Fruit fly (Drosophila melanogaster) whole organism, embryonic: Measurements from ENCODE around the gene uif.

Experiments used
- Atf-2 ChIP-seq: fragments of 200-800 bp; sonication (Bioruptor generic); optimal IDR thresholded peaks from 2 replicates; lab custom pipeline; 2016; ENCODE audit warnings: missing biosample characterization, missing genetic modification characterization
- Atf6 ChIP-seq: fragments of 200-800 bp; sonication (Bioruptor generic); IDR thresholded peaks from 2 replicates; pipeline ENCODE4 v1.3.6; 2022; ENCODE audit warnings: missing biosample characterization, missing genetic modification characterization
- CG11398 ChIP-seq: fragments of 200-800 bp; sonication (Bioruptor generic); optimal IDR thresholded peaks from 2 replicates; lab custom pipeline; 2016; ENCODE audit warnings: missing biosample characterization, missing genetic modification characterization
- CG12071 ChIP-seq: fragments of 200-800 bp; sonication (Bioruptor generic); optimal IDR thresholded peaks from 3 replicates; lab custom pipeline; 2018; ENCODE audit warnings: missing biosample characterization, mild to moderate bottlenecking, missing genetic modification characterization
- CG12155 ChIP-seq: fragments of 200-800 bp; sonication (Bioruptor generic); optimal IDR thresholded peaks from 3 replicates; lab custom pipeline; 2016; ENCODE audit warnings: missing biosample characterization, missing genetic modification characterization
- CG12219 ChIP-seq: fragments of 200-800 bp; sonication (Bioruptor generic); optimal IDR thresholded peaks from 3 replicates; lab custom pipeline; 2018; ENCODE audit warnings: missing biosample characterization, mild to moderate bottlenecking, missing genetic modification characterization
- CG12391 ChIP-seq: fragments of 200-800 bp; sonication (Bioruptor generic); optimal IDR thresholded peaks from 3 replicates; lab custom pipeline; 2018; ENCODE audit warnings: missing biosample characterization, mild to moderate bottlenecking, missing genetic modification characterization, moderate library complexity
- CG13296 ChIP-seq: fragments of 200-800 bp; sonication (Bioruptor generic); optimal IDR thresholded peaks from 3 replicates; lab custom pipeline; 2018; ENCODE audit warnings: missing biosample characterization, mild to moderate bottlenecking, missing genetic modification characterization
- CG13624 ChIP-seq: fragments of 200-800 bp; sonication (Bioruptor generic); optimal IDR thresholded peaks from 2 replicates; lab custom pipeline; 2016; ENCODE audit warnings: missing biosample characterization, missing genetic modification characterization
- CG15073 ChIP-seq: fragments of 200-800 bp; sonication (Bioruptor generic); optimal IDR thresholded peaks from 2 replicates; lab custom pipeline; 2016; ENCODE audit warnings: missing biosample characterization, missing genetic modification characterization
- CG15601 ChIP-seq: fragments of 200-800 bp; sonication (Bioruptor generic); optimal IDR thresholded peaks from 3 replicates; lab custom pipeline; 2019; ENCODE audit warnings: missing biosample characterization, mild to moderate bottlenecking, missing genetic modification characterization, moderate library complexity
- CG18599 ChIP-seq: fragments of 200-800 bp; sonication (Bioruptor generic); optimal IDR thresholded peaks from 3 replicates; lab custom pipeline; 2017; ENCODE audit warnings: missing biosample characterization, missing genetic modification characterization, mild to moderate bottlenecking, moderate library complexity, missing genetic modification reagents
- CG2129 ChIP-seq: fragments of 200-800 bp; sonication (Bioruptor generic); IDR thresholded peaks from 2 replicates; pipeline ENCODE4 v1.3.6; 2022; ENCODE audit warnings: missing biosample characterization, missing genetic modification characterization; ENCODE audit not compliant: partially characterized antibody
- CG2202 ChIP-seq: fragments of 200-800 bp; sonication (Bioruptor generic); optimal IDR thresholded peaks from 2 replicates; lab custom pipeline; 2018; ENCODE audit warnings: missing biosample characterization, mild to moderate bottlenecking, missing genetic modification characterization
- CG4360 ChIP-seq: fragments of 200-800 bp; sonication (Bioruptor generic); IDR thresholded peaks from 2 replicates; pipeline ENCODE4 v1.3.6; 2022; ENCODE audit warnings: missing biosample characterization, missing genetic modification characterization
- CG5953 ChIP-seq: fragments of 200-800 bp; sonication (Bioruptor generic); IDR thresholded peaks from 2 replicates; pipeline ENCODE4 v1.3.6; 2022; ENCODE audit warnings: missing biosample characterization, missing genetic modification characterization
- CG6175 ChIP-seq: fragments of 200-800 bp; sonication (Bioruptor generic); IDR thresholded peaks from 3 replicates; pipeline ENCODE4 v1.3.6; 2022; ENCODE audit warnings: missing biosample characterization, missing genetic modification characterization
- CG6765 ChIP-seq: fragments of 200-800 bp; sonication (Bioruptor generic); optimal IDR thresholded peaks from 3 replicates; lab custom pipeline; 2017; ENCODE audit warnings: missing biosample characterization, mild to moderate bottlenecking, missing genetic modification characterization
- CG7928 ChIP-seq: fragments of 200-800 bp; sonication (Bioruptor generic); optimal IDR thresholded peaks from 2 replicates; lab custom pipeline; 2017; ENCODE audit warnings: missing biosample characterization, mild to moderate bottlenecking, missing genetic modification characterization
- CrebB ChIP-seq: fragments of 200-800 bp; sonication (Bioruptor generic); optimal IDR thresholded peaks from 3 replicates; lab custom pipeline; 2018; ENCODE audit warnings: missing biosample characterization, mild to moderate bottlenecking, missing genetic modification characterization
- D19A ChIP-seq: fragments of 200-800 bp; optimal IDR thresholded peaks from 3 replicates; lab custom pipeline; 2019; ENCODE audit warnings: missing biosample characterization, mild to moderate bottlenecking, missing genetic modification characterization, moderate library complexity
- D19B ChIP-seq: fragments of 200-800 bp; sonication (Bioruptor generic); optimal IDR thresholded peaks from 2 replicates; lab custom pipeline; 2017; ENCODE audit warnings: missing biosample characterization, mild to moderate bottlenecking, missing genetic modification characterization
- Ets97D ChIP-seq: fragments of 200-800 bp; sonication (Bioruptor generic); optimal IDR thresholded peaks from 3 replicates; lab custom pipeline; 2016; ENCODE audit warnings: missing biosample characterization, missing genetic modification characterization
- Fer3 ChIP-seq: fragments of 200-800 bp; sonication (Bioruptor generic); optimal IDR thresholded peaks from 2 replicates; lab custom pipeline; 2018; ENCODE audit warnings: missing biosample characterization, mild to moderate bottlenecking, missing genetic modification characterization, moderate library complexity
- Hmx ChIP-seq: fragments of 200-800 bp; sonication (Bioruptor generic); optimal IDR thresholded peaks from 2 replicates; lab custom pipeline; 2016; ENCODE audit warnings: missing biosample characterization, missing genetic modification characterization
- Jarid2 ChIP-seq: fragments of 200-800 bp; sonication (Bioruptor generic); optimal IDR thresholded peaks from 3 replicates; lab custom pipeline; 2017; ENCODE audit warnings: mild to moderate bottlenecking, missing biosample characterization, missing genetic modification reagents, missing genetic modification characterization
- Mad ChIP-seq: fragments of 200-800 bp; sonication (Bioruptor generic); optimal IDR thresholded peaks from 2 replicates; lab custom pipeline; 2016; ENCODE audit warnings: missing biosample characterization, missing genetic modification characterization
- Max ChIP-seq: fragments of 200-800 bp; sonication (Bioruptor generic); optimal IDR thresholded peaks from 2 replicates; lab custom pipeline; 2016; ENCODE audit warnings: missing biosample characterization, mild to moderate bottlenecking, missing genetic modification characterization
- Myb ChIP-seq: fragments of 200-800 bp; sonication (Bioruptor generic); optimal IDR thresholded peaks from 2 replicates; lab custom pipeline; 2016; ENCODE audit warnings: missing biosample characterization, missing genetic modification characterization
- NFAT ChIP-seq: fragments of 200-800 bp; sonication (Bioruptor generic); IDR thresholded peaks from 2 replicates; pipeline ENCODE4 v1.3.6; 2022; ENCODE audit warnings: missing biosample characterization, missing genetic modification characterization
- Nf-YC ChIP-seq: fragments of 200-800 bp; optimal IDR thresholded peaks from 3 replicates; lab custom pipeline; 2019; ENCODE audit warnings: missing biosample characterization, mild to moderate bottlenecking, missing genetic modification characterization, moderate library complexity
- Trl ChIP-seq, 3 experiments: fragments of >200 bp in 2 of 3; fragments of 200-800 bp in 1 of 3; sonication (Bioruptor generic) in 1 of 3; optimal IDR thresholded peaks; 2 replicates in 1 of 3; 3 replicates in 2 of 3; lab custom pipeline; 2016 to 2017; ENCODE audit warnings: missing biosample characterization in 1 of 3, missing genetic modification characterization in 1 of 3
- amos ChIP-seq: fragments of 200-800 bp; sonication (Bioruptor generic); IDR thresholded peaks from 2 replicates; pipeline ENCODE4 v1.3.6; 2022; ENCODE audit warnings: missing biosample characterization, missing genetic modification characterization; ENCODE audit not compliant: partially characterized antibody
- az2 ChIP-seq: fragments of 200-800 bp; sonication (Bioruptor generic); optimal IDR thresholded peaks from 3 replicates; lab custom pipeline; 2016; ENCODE audit warnings: missing biosample characterization, missing genetic modification characterization
- dysf ChIP-seq: fragments of 200-800 bp; sonication (Bioruptor generic); IDR thresholded peaks from 3 replicates; pipeline ENCODE4 v1.3.6; 2022; ENCODE audit warnings: missing biosample characterization, missing genetic modification characterization
- ftz-f1 ChIP-seq: fragments of 200-800 bp; sonication (Bioruptor generic); optimal IDR thresholded peaks from 2 replicates; lab custom pipeline; 2016; ENCODE audit warnings: missing biosample characterization, missing genetic modification characterization
- gsb-n ChIP-seq: fragments of 200-800 bp; sonication (Bioruptor generic); optimal IDR thresholded peaks from 3 replicates; lab custom pipeline; 2018; ENCODE audit warnings: missing biosample characterization, mild to moderate bottlenecking, missing genetic modification characterization
- hkb ChIP-seq, 2 experiments: fragments of 200-800 bp in 1 of 2; fragments of >200 bp in 1 of 2; sonication (Bioruptor generic) in 1 of 2; IDR thresholded peaks in 1 of 2; optimal IDR thresholded peaks in 1 of 2; 2 replicates each; pipeline versions ENCODE4 v1.3.6 to Lab custom; 2017 to 2022; ENCODE audit warnings: missing biosample characterization in 1 of 2, missing genetic modification characterization in 1 of 2
- pfk ChIP-seq: fragments of 200-800 bp; sonication (Bioruptor generic); optimal IDR thresholded peaks from 2 replicates; lab custom pipeline; 2018; ENCODE audit warnings: missing biosample characterization, mild to moderate bottlenecking, missing genetic modification characterization, moderate library complexity
- pho ChIP-seq: fragments of 200-800 bp; sonication (Bioruptor generic); optimal IDR thresholded peaks from 2 replicates; lab custom pipeline; 2016; ENCODE audit warnings: missing biosample characterization, missing genetic modification characterization
- phol ChIP-seq: fragments of 200-800 bp; sonication (Bioruptor generic); optimal IDR thresholded peaks from 3 replicates; lab custom pipeline; 2018; ENCODE audit warnings: missing biosample characterization, mild to moderate bottlenecking, missing genetic modification characterization, moderate library complexity
- sd ChIP-seq: fragments of 200-800 bp; sonication (Bioruptor generic); optimal IDR thresholded peaks from 3 replicates; lab custom pipeline; 2018; ENCODE audit warnings: missing biosample characterization, mild to moderate bottlenecking, missing genetic modification characterization, moderate library complexity
- sens ChIP-seq: fragments of 200-800 bp; sonication (Bioruptor generic); peaks from one replicate; lab custom pipeline; 2016; ENCODE audit warnings: missing biosample characterization, missing genetic modification characterization
- sens-2 ChIP-seq: fragments of 200-800 bp; sonication (Bioruptor generic); IDR thresholded peaks from 2 replicates; pipeline ENCODE4 v1.3.6; 2022; ENCODE audit warnings: missing biosample characterization, missing genetic modification characterization
- sim ChIP-seq: fragments of 200-800 bp; sonication (Bioruptor generic); IDR thresholded peaks from 2 replicates; pipeline ENCODE4 v1.3.6; 2022; ENCODE audit warnings: missing biosample characterization, missing genetic modification characterization
- slou ChIP-seq: fragments of 200-800 bp; sonication (Bioruptor generic); optimal IDR thresholded peaks from 3 replicates; lab custom pipeline; 2016; ENCODE audit warnings: missing biosample characterization, missing genetic modification characterization
- sr ChIP-seq: fragments of 200-800 bp; sonication (Bioruptor generic); IDR thresholded peaks from 3 replicates; pipeline ENCODE4 v1.3.6; 2022; ENCODE audit warnings: missing biosample characterization, missing genetic modification characterization
- stc ChIP-seq: fragments of 200-800 bp; sonication (Bioruptor generic); IDR thresholded peaks from 2 replicates; pipeline ENCODE4 v1.3.6; 2022; ENCODE audit warnings: missing biosample characterization, missing genetic modification characterization
- vfl ChIP-seq: fragments of 200-800 bp; sonication (Bioruptor generic); optimal IDR thresholded peaks from 2 replicates; lab custom pipeline; 2016; ENCODE audit warnings: missing biosample characterization, missing genetic modification characterization

uif gene

DNA sequence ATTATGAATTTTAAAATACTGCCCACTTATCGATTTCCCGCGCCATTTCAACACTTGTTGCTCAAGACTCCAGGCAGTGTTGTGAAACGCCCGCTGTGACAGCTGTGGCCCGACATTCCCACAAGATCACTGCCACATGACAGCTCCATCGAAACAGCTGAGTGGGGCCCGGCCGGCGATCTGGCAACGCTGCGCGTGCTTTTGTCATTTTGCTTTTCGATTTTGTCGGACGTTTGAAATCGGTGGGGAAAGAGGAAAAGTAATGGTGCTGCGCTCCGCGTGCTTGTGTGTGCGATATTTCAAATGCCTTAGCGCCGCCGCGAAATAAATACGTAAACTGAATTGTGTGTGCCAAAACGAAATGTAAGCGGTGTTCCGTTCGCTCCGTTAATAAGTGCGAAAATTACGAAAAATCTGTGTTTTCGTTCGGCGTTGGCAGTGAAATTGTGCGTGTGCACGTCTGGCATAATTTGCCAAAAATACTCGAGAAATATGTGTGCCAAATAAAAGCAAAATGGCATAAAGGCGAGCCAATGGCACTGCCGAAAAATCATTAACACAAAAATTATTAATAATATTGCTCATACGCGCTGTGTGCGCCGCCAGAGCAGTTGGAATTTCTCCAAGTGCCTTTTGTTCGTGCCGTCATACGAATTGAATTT lies 32.1 kb upstream of the uif start (continued):
- TF ChIP-seq vfl (GFP tag; lab: Kevin White, UChicago) (peak; percentile 34), CG12219 (GFP tag; lab: Kevin White, UChicago) (peak; percentile 43), amos (GFP tag; lab: Robert Waterston, UW) (peak; percentile 68; the same call in 1 of the 2 replicates), CG13624 (GFP tag; lab: Kevin White, UChicago) (peak; percentile 48), dysf (GFP tag; lab: Robert Waterston, UW) (peak; percentile 58), pho (GFP tag; lab: Kevin White, UChicago) (peak; percentile 40), pfk (peak; percentile 56), sim (GFP tag; lab: Robert Waterston, UW) (no peak), CG15073 (GFP tag; lab: Kevin White, UChicago) (no peak), CG18599 (GFP tag; lab: Kevin White, UChicago) (peak; percentile 57), CG5953 (GFP tag; lab: Robert Waterston, UW) (peak; percentile 41), Atf6 (GFP tag; lab: Robert Waterston, UW) (no peak), Jarid2 (GFP tag; lab: Kevin White, UChicago) (peak; percentile 48), hkb (optimal IDR thresholded peaks at IDR 0.05; lab: Kevin White, UChicago) (no peak), hkb (GFP tag; IDR thresholded peaks at IDR 0.05; lab: Robert Waterston, UW) (peak; percentile 25; the same call in 1 of the 2 replicates), CG12071 (peak; percentile 42), Mad (peak; percentile 59), sens (GFP tag; lab: Kevin White, UChicago) (peak; percentile 83), CG12391 (tag; lab: Kevin White, UChicago) (peak; percentile 52), sens-2 (no peak), CG15601 (tag; lab: Kevin White, UChicago) (peak; percentile 8), CG6765 (GFP tag; lab: Kevin White, UChicago) (peak; percentile 68), sd (no peak), D19A (no peak), ftz-f1 (peak; percentile 62), Trl (optimal IDR thresholded peaks at IDR 0.05; lab: Kevin White, UChicago) (no peak), Trl (GFP tag; optimal IDR thresholded peaks at IDR 0.05; lab: Kevin White, UChicago) (peak; percentile 50), CrebB (peak; percentile 70), Max (GFP tag; lab: Kevin White, UChicago) (peak; percentile 36), Ets97D (GFP tag; lab: Kevin White, UChicago) (peak; percentile 96), sr (GFP tag; lab: Robert Waterston, UW) (peak; percentile 6; the same call in 1 of the 3 replicates), az2 (GFP tag; lab: Kevin White, UChicago) (no peak), phol (peak; percentile 21), Atf-2 (no peak), Nf-YC (peak; percentile 46), stc (GFP tag; lab: Robert Waterston, UW) (peak; percentile 29), Hmx (GFP tag; lab: Kevin White, UChicago) (no peak), CG2202 (peak; percentile 11), CG7928 (peak; percentile 39), Myb (peak; percentile 76), CG2129 (GFP tag; lab: Robert Waterston, UW) (no peak), CG4360 (GFP tag; lab: Robert Waterston, UW) (no peak), CG11398 (GFP tag; lab: Kevin White, UChicago) (peak; percentile 23), D19B (GFP tag; lab: Kevin White, UChicago) (no peak), Fer3 (tag; lab: Kevin White, UChicago) (no peak), CG6175 (GFP tag; lab: Robert Waterston, UW) (peak; percentile 58; the same call in 1 of the 3 replicates), slou (GFP tag; lab: Kevin White, UChicago) (peak; percentile 3), gsb-n (no peak), CG12155 (GFP tag; lab: Kevin White, UChicago) (peak; percentile 0), CG13296 (GFP tag; lab: Kevin White, UChicago) (peak; percentile 36), NFAT (GFP tag; lab: Robert Waterston, UW) (peak; percentile 60)
